Fruit fly (Drosophila melanogaster) whole organism, embryonic: Measurements from ENCODE around the gene Spase25.

Experiments used
- Ada2b ChIP-seq: fragments of 200-800 bp; sonication (Bioruptor generic); IDR thresholded peaks from 2 replicates; pipeline ENCODE4 v1.3.6; 2022; ENCODE audit warnings: missing biosample characterization, missing genetic modification characterization
- Atf3 ChIP-seq: fragments of 200-800 bp; sonication (Bioruptor generic); optimal IDR thresholded peaks from 3 replicates; lab custom pipeline; 2016; ENCODE audit warnings: missing biosample characterization, missing genetic modification characterization
- CG10147 ChIP-seq: fragments of 200-800 bp; sonication (Bioruptor generic); optimal IDR thresholded peaks from 2 replicates; lab custom pipeline; 2019; ENCODE audit warnings: missing biosample characterization, mild to moderate bottlenecking, missing genetic modification characterization, moderate library complexity
- CG10274 ChIP-seq: fragments of 200-800 bp; sonication (Bioruptor generic); optimal IDR thresholded peaks from 3 replicates; lab custom pipeline; 2017; ENCODE audit warnings: missing biosample characterization, mild to moderate bottlenecking, missing genetic modification characterization
- CG10462 ChIP-seq: fragments of 200-800 bp; sonication (Bioruptor generic); optimal IDR thresholded peaks from 2 replicates; lab custom pipeline; 2016; ENCODE audit warnings: missing biosample characterization, missing genetic modification characterization
- CG11456 ChIP-seq: fragments of 200-800 bp; sonication (Bioruptor generic); IDR thresholded peaks from 3 replicates; pipeline ENCODE4 v1.3.6; 2022; ENCODE audit warnings: missing biosample characterization, missing genetic modification characterization
- CG11504 ChIP-seq: fragments of 200-800 bp; sonication (Bioruptor generic); optimal IDR thresholded peaks from 3 replicates; lab custom pipeline; 2019; ENCODE audit warnings: missing biosample characterization, mild to moderate bottlenecking, missing genetic modification characterization, moderate library complexity
- CG12942 ChIP-seq: fragments of 200-800 bp; sonication (Bioruptor generic); optimal IDR thresholded peaks from 3 replicates; lab custom pipeline; 2016; ENCODE audit warnings: missing biosample characterization, missing genetic modification characterization
- CG13296 ChIP-seq: fragments of 200-800 bp; sonication (Bioruptor generic); optimal IDR thresholded peaks from 3 replicates; lab custom pipeline; 2018; ENCODE audit warnings: missing biosample characterization, mild to moderate bottlenecking, missing genetic modification characterization
- CG13624 ChIP-seq: fragments of 200-800 bp; sonication (Bioruptor generic); optimal IDR thresholded peaks from 2 replicates; lab custom pipeline; 2016; ENCODE audit warnings: missing biosample characterization, missing genetic modification characterization
- CG15011 ChIP-seq: fragments of 200-800 bp; sonication (Bioruptor generic); optimal IDR thresholded peaks from 3 replicates; lab custom pipeline; 2018; ENCODE audit warnings: missing biosample characterization, mild to moderate bottlenecking, missing genetic modification characterization
- CG15073 ChIP-seq: fragments of 200-800 bp; sonication (Bioruptor generic); optimal IDR thresholded peaks from 2 replicates; lab custom pipeline; 2016; ENCODE audit warnings: missing biosample characterization, missing genetic modification characterization
- CG18262 ChIP-seq: fragments of 200-800 bp; optimal IDR thresholded peaks from 3 replicates; lab custom pipeline; 2019; ENCODE audit warnings: missing biosample characterization, mild to moderate bottlenecking, missing genetic modification characterization, moderate library complexity
- CG31365 ChIP-seq: fragments of 200-800 bp; sonication (Bioruptor generic); optimal IDR thresholded peaks from 2 replicates; lab custom pipeline; 2018; ENCODE audit warnings: missing biosample characterization, mild to moderate bottlenecking, missing genetic modification characterization
- CG4360 ChIP-seq: fragments of 200-800 bp; sonication (Bioruptor generic); IDR thresholded peaks from 2 replicates; pipeline ENCODE4 v1.3.6; 2022; ENCODE audit warnings: missing biosample characterization, missing genetic modification characterization
- CG7357 ChIP-seq: fragments of 200-800 bp; sonication (Bioruptor generic); IDR thresholded peaks from 3 replicates; pipeline ENCODE4 v1.3.6; 2022; ENCODE audit warnings: missing biosample characterization, missing genetic modification characterization
- CG8089 ChIP-seq: fragments of 200-800 bp; sonication (Bioruptor generic); optimal IDR thresholded peaks from 3 replicates; lab custom pipeline; 2016; ENCODE audit warnings: missing biosample characterization, missing genetic modification characterization
- CG8478 ChIP-seq: fragments of >200 bp; optimal IDR thresholded peaks from 2 replicates; lab custom pipeline; 2018
- CG8924 ChIP-seq: fragments of 200-800 bp; optimal IDR thresholded peaks from 3 replicates; lab custom pipeline; 2019; ENCODE audit warnings: missing biosample characterization, mild to moderate bottlenecking, missing genetic modification characterization, moderate library complexity
- CG9876 ChIP-seq: fragments of 200-800 bp; sonication (Bioruptor generic); optimal IDR thresholded peaks from 2 replicates; lab custom pipeline; 2016; ENCODE audit warnings: missing biosample characterization, missing genetic modification characterization
- Chrac-16 ChIP-seq: fragments of 200-800 bp; sonication (Bioruptor generic); optimal IDR thresholded peaks from 3 replicates; lab custom pipeline; 2016; ENCODE audit warnings: missing biosample characterization, missing genetic modification characterization
- Dip3 ChIP-seq: fragments of 200-800 bp; sonication (Bioruptor generic); optimal IDR thresholded peaks from 3 replicates; lab custom pipeline; 2016; ENCODE audit warnings: missing biosample characterization, missing genetic modification characterization
- Lpt ChIP-seq: fragments of >200 bp; optimal IDR thresholded peaks from 2 replicates; lab custom pipeline; 2018; ENCODE audit warnings: missing biosample characterization, missing genetic modification characterization
- Nf-YA ChIP-seq: fragments of 200-800 bp; sonication (Bioruptor generic); IDR thresholded peaks from 2 replicates; pipeline ENCODE4 v1.3.6; 2022; ENCODE audit warnings: missing biosample characterization, missing genetic modification characterization
- Nf-YC ChIP-seq: fragments of 200-800 bp; optimal IDR thresholded peaks from 3 replicates; lab custom pipeline; 2019; ENCODE audit warnings: missing biosample characterization, mild to moderate bottlenecking, missing genetic modification characterization, moderate library complexity
- Opbp ChIP-seq: fragments of 200-800 bp; sonication (Bioruptor generic); IDR thresholded peaks from 3 replicates; pipeline ENCODE4 v1.3.6; 2022; ENCODE audit warnings: missing biosample characterization, missing genetic modification characterization; ENCODE audit not compliant: partially characterized antibody
- Spps ChIP-seq: fragments of 200-800 bp; sonication (Bioruptor generic); optimal IDR thresholded peaks from 2 replicates; lab custom pipeline; 2018; ENCODE audit warnings: missing biosample characterization, mild to moderate bottlenecking, missing genetic modification characterization
- Xrp1 ChIP-seq: fragments of 200-800 bp; sonication (Bioruptor generic); IDR thresholded peaks from 2 replicates; pipeline ENCODE4 v1.3.6; 2022; ENCODE audit warnings: missing biosample characterization, missing genetic modification characterization
- ara ChIP-seq: fragments of 200-800 bp; sonication (Bioruptor generic); IDR thresholded peaks from 2 replicates; pipeline ENCODE4 v1.3.6; 2022; ENCODE audit warnings: missing biosample characterization, missing genetic modification characterization
- cwo ChIP-seq: fragments of 200-800 bp; sonication (Bioruptor generic); optimal IDR thresholded peaks from 3 replicates; lab custom pipeline; 2017; ENCODE audit warnings: missing biosample characterization, missing genetic modification characterization, mild to moderate bottlenecking, moderate library complexity, missing genetic modification reagents
- dm ChIP-seq: fragments of 200-800 bp; sonication (Bioruptor generic); optimal IDR thresholded peaks from 3 replicates; lab custom pipeline; 2016; ENCODE audit warnings: missing biosample characterization, missing genetic modification characterization
- esg ChIP-seq: fragments of 200-800 bp; sonication (Bioruptor generic); conservative IDR thresholded peaks from 2 replicates; pipeline ENCODE4 v1.3.6; 2022; ENCODE audit warnings: missing biosample characterization, missing genetic modification characterization
- gsb ChIP-seq: fragments of 200-800 bp; sonication (Bioruptor generic); IDR thresholded peaks from 2 replicates; pipeline ENCODE4 v1.3.6; 2022; ENCODE audit warnings: missing biosample characterization, missing genetic modification characterization
- jigr1 ChIP-seq: fragments of 200-800 bp; sonication (Bioruptor generic); IDR thresholded peaks from 3 replicates; pipeline ENCODE4 v1.3.6; 2022; ENCODE audit warnings: missing biosample characterization, missing genetic modification characterization
- knrl ChIP-seq: fragments of 200-800 bp; sonication (Bioruptor generic); IDR thresholded peaks from 3 replicates; pipeline ENCODE4 v1.3.6; 2022; ENCODE audit warnings: missing biosample characterization, missing genetic modification characterization; ENCODE audit not compliant: partially characterized antibody
- lov ChIP-seq, 2 experiments: fragments of 200-800 bp in 1 of 2; fragments of >200 bp in 1 of 2; sonication (Bioruptor generic) in 1 of 2; IDR thresholded peaks in 1 of 2; optimal IDR thresholded peaks in 1 of 2; 2 replicates in 1 of 2; 3 replicates in 1 of 2; pipeline versions ENCODE4 v1.3.6 to Lab custom; 2017 to 2022; ENCODE audit warnings: missing biosample characterization in 1 of 2, missing genetic modification characterization in 1 of 2
- nerfin-1 ChIP-seq: fragments of 200-800 bp; sonication (Bioruptor generic); optimal IDR thresholded peaks from 3 replicates; lab custom pipeline; 2019; ENCODE audit warnings: missing biosample characterization, mild to moderate bottlenecking, missing genetic modification characterization, moderate library complexity
- org-1 ChIP-seq: fragments of 200-800 bp; sonication (Bioruptor generic); optimal IDR thresholded peaks from 2 replicates; lab custom pipeline; 2017; ENCODE audit warnings: missing biosample characterization, missing genetic modification characterization
- pfk ChIP-seq: fragments of 200-800 bp; sonication (Bioruptor generic); optimal IDR thresholded peaks from 2 replicates; lab custom pipeline; 2018; ENCODE audit warnings: missing biosample characterization, mild to moderate bottlenecking, missing genetic modification characterization, moderate library complexity
- prd ChIP-seq, 3 experiments: fragments of >200 bp in 2 of 3; fragments of 200-800 bp in 1 of 3; sonication (Bioruptor generic) in 1 of 3; optimal IDR thresholded peaks in 2 of 3; IDR thresholded peaks in 1 of 3; 2 replicates in 2 of 3; 3 replicates in 1 of 3; pipeline versions ENCODE4 v1.3.6 to Lab custom; 2017 to 2022; ENCODE audit warnings: missing biosample characterization in 1 of 3, missing genetic modification characterization in 1 of 3
- repo ChIP-seq: fragments of 200-800 bp; sonication (Bioruptor generic); optimal IDR thresholded peaks from 2 replicates; lab custom pipeline; 2016; ENCODE audit warnings: missing biosample characterization, missing genetic modification characterization
- seq ChIP-seq: fragments of 200-800 bp; sonication (Bioruptor generic); IDR thresholded peaks from 2 replicates; pipeline ENCODE4 v1.3.6; 2022; ENCODE audit warnings: missing biosample characterization, missing genetic modification characterization
- tap ChIP-seq: fragments of 200-800 bp; optimal IDR thresholded peaks from 3 replicates; lab custom pipeline; 2019; ENCODE audit warnings: missing biosample characterization, mild to moderate bottlenecking, missing genetic modification characterization, moderate library complexity
- tio ChIP-seq: fragments of 200-800 bp; sonication (Bioruptor generic); optimal IDR thresholded peaks from 2 replicates; lab custom pipeline; 2017; ENCODE audit warnings: missing biosample characterization, missing genetic modification characterization, inconsistent platforms
- tll ChIP-seq, 2 experiments: fragments of 200-800 bp in 1 of 2; fragments of >200 bp in 1 of 2; sonication (Bioruptor generic) in 1 of 2; optimal IDR thresholded peaks; 2 replicates each; lab custom pipeline; 2017 to 2019; ENCODE audit warnings: missing biosample characterization in 2 of 2, missing genetic modification characterization in 2 of 2, mild to moderate bottlenecking in 1 of 2, moderate library complexity in 1 of 2
- twi ChIP-seq: fragments of 200-800 bp; optimal IDR thresholded peaks from 2 replicates; lab custom pipeline; 2019; ENCODE audit warnings: missing biosample characterization, mild to moderate bottlenecking, missing genetic modification characterization, moderate library complexity
- wek ChIP-seq: fragments of 200-800 bp; sonication (Bioruptor generic); optimal IDR thresholded peaks from 3 replicates; lab custom pipeline; 2018; ENCODE audit warnings: missing biosample characterization, mild to moderate bottlenecking, missing genetic modification characterization, moderate library complexity
- wor ChIP-seq: fragments of 200-800 bp; sonication (Bioruptor generic); IDR thresholded peaks from 2 replicates; pipeline ENCODE4 v1.3.6; 2022; ENCODE audit warnings: missing biosample characterization, missing genetic modification characterization
- z ChIP-seq: fragments of 200-800 bp; sonication (Bioruptor generic); IDR thresholded peaks from 3 replicates; pipeline ENCODE4 v1.3.6; 2022; ENCODE audit warnings: missing biosample characterization, missing genetic modification characterization
- zen ChIP-seq: fragments of 200-800 bp; sonication (Bioruptor generic); optimal IDR thresholded peaks from 3 replicates; lab custom pipeline; 2018; ENCODE audit warnings: missing biosample characterization, mild to moderate bottlenecking, missing genetic modification characterization, moderate library complexity

Spase25 gene

dm6 chrX:11494731-11495277, 9.8 kb downstream of the Spase25 start (continued):
- TF ChIP-seq CG9876 (GFP tag; lab: Kevin White, UChicago): peak; percentile 39
- no peak for TF ChIP-seq CG13296 (GFP tag; lab: Kevin White, UChicago)
- TF ChIP-seq CG8478: no peak
- peak; percentile 75 for TF ChIP-seq CG11504 (tag; lab: Kevin White, UChicago)
- TF ChIP-seq tap (tag; lab: Kevin White, UChicago): peak; percentile 57
- no peak for TF ChIP-seq Lpt
- no peak for TF ChIP-seq Nf-YA
- peak; percentile 84 for TF ChIP-seq nerfin-1 (tag; lab: Kevin White, UChicago)
- TF ChIP-seq repo (GFP tag; lab: Kevin White, UChicago): peak; percentile 54
- peak; percentile 20 for TF ChIP-seq CG10147 (GFP tag; lab: Kevin White, UChicago)
- TF ChIP-seq Chrac-16: peak; percentile 74
- TF ChIP-seq knrl: no peak
- peak; percentile 68 for TF ChIP-seq twi (tag; lab: Kevin White, UChicago)
- TF ChIP-seq CG13624 (GFP tag; lab: Kevin White, UChicago): peak; percentile 40
- peak; percentile 69 for TF ChIP-seq org-1 (GFP tag; lab: Kevin White, UChicago)
- peak; percentile 30 for TF ChIP-seq dm
- TF ChIP-seq prd (optimal IDR thresholded peaks at IDR 0.05; lab: Kevin White, UChicago): no peak
- TF ChIP-seq prd (GFP tag; IDR thresholded peaks at IDR 0.05; lab: Robert Waterston, UW): peak; percentile 75; the same call in 2 of the 3 replicates
- peak; percentile 67 for TF ChIP-seq wor (GFP tag; lab: Robert Waterston, UW)
- TF ChIP-seq CG10462 (GFP tag; lab: Kevin White, UChicago): peak; percentile 68
- no peak for TF ChIP-seq CG31365
- peak; percentile 88 for TF ChIP-seq Xrp1 (GFP tag; lab: Robert Waterston, UW)
- TF ChIP-seq CG15073 (GFP tag; lab: Kevin White, UChicago): peak; percentile 8
- TF ChIP-seq Spps (tag; lab: Kevin White, UChicago): peak; percentile 75
- peak; percentile 76 for TF ChIP-seq zen (tag; lab: Kevin White, UChicago)
- TF ChIP-seq tio: peak; percentile 71
- peak; percentile 26 for TF ChIP-seq Dip3 (GFP tag; lab: Kevin White, UChicago)
- peak; percentile 61 for TF ChIP-seq CG12942
- peak; percentile 60 for TF ChIP-seq Atf3 (GFP tag; lab: Kevin White, UChicago)
- TF ChIP-seq tll (GFP tag; optimal IDR thresholded peaks at IDR 0.05; lab: Kevin White, UChicago): no peak
- TF ChIP-seq CG8924 (tag; lab: Kevin White, UChicago): peak; percentile 83
- 0 out of 3 replicates have a peak, but pooled peaks have one; percentile 20 for TF ChIP-seq jigr1 (GFP tag; lab: Robert Waterston, UW)
- peak; percentile 55 for TF ChIP-seq esg
- no peak for TF ChIP-seq Opbp (GFP tag; lab: Robert Waterston, UW)
- TF ChIP-seq Ada2b: no peak
- peak; percentile 62 for TF ChIP-seq CG8089 (GFP tag; lab: Kevin White, UChicago)
- TF ChIP-seq CG15011 (GFP tag; lab: Kevin White, UChicago): peak; percentile 21
- TF ChIP-seq ara: peak; percentile 74
- no peak for TF ChIP-seq pfk (GFP tag; lab: Kevin White, UChicago)
- TF ChIP-seq z: no peak
- no peak for TF ChIP-seq CG11456 (GFP tag; lab: Robert Waterston, UW)
- TF ChIP-seq wek: no peak
- TF ChIP-seq gsb (GFP tag; lab: Robert Waterston, UW): no peak
- TF ChIP-seq CG10274 (GFP tag; lab: Kevin White, UChicago): no peak
- TF ChIP-seq lov (optimal IDR thresholded peaks at IDR 0.05; lab: Kevin White, UChicago): no peak
- 0 out of 3 replicates have a peak, but pooled peaks have one; percentile 33 for TF ChIP-seq lov (GFP tag; IDR thresholded peaks at IDR 0.05; lab: Robert Waterston, UW)
- peak; percentile 13 for TF ChIP-seq cwo (GFP tag; lab: Kevin White, UChicago)
- TF ChIP-seq seq (GFP tag; lab: Robert Waterston, UW): peak; percentile 28; the same call in 1 of the 2 replicates
- peak; percentile 90 for TF ChIP-seq CG18262 (tag; lab: Kevin White, UChicago)
- no peak for TF ChIP-seq Nf-YC
- TF ChIP-seq CG4360: no peak
- no peak for TF ChIP-seq CG7357 (GFP tag; lab: Robert Waterston, UW)
